Fruit fly (Drosophila melanogaster): ENCODE measurements around the gene ScsbetaG.
A peak's percentile ranks its signal among the peaks of the same experiment; 100 is the strongest.

The ScsbetaG gene

dm6 chr3L:5511959-5512358 is 51.5 kb downstream of the ScsbetaG start (continued):
- peak; percentile 74 for TF ChIP-seq tgo (GFP tag; IDR thresholded peaks at IDR 0.05)
- TF ChIP-seq dan (GFP tag; IDR thresholded peaks at IDR 0.05) = no peak
- TF ChIP-seq Kr (GFP tag; optimal IDR thresholded peaks at IDR 0.05) = no peak
- peak; percentile 81 for TF ChIP-seq grau (tag; optimal IDR thresholded peaks at IDR 0.05)
- TF ChIP-seq odd (GFP tag; optimal IDR thresholded peaks at IDR 0.05) = peak; percentile 93
- no peak for TF ChIP-seq fd102C (GFP tag; optimal IDR thresholded peaks at IDR 0.05)
- TF ChIP-seq CG18476 (GFP tag; optimal IDR thresholded peaks at IDR 0.05) = peak; percentile 50
- TF ChIP-seq CG17568 (GFP tag; optimal IDR thresholded peaks at IDR 0.05) = peak; percentile 89
- TF ChIP-seq corto (GFP tag; optimal IDR thresholded peaks at IDR 0.05) = no peak
- TF ChIP-seq CG12942 (GFP tag; optimal IDR thresholded peaks at IDR 0.05) = peak; percentile 68
- TF ChIP-seq Nf-YC (tag; optimal IDR thresholded peaks at IDR 0.05) = no peak
- peak; percentile 49 for TF ChIP-seq CG8281 (tag; optimal IDR thresholded peaks at IDR 0.05)
- TF ChIP-seq Opbp (GFP tag; IDR thresholded peaks at IDR 0.05; ENCODE audit: partially characterized antibody) = 0 out of 3 replicates have a peak, but pooled peaks have one; percentile 33
- peak; percentile 87 for TF ChIP-seq oc (tag; optimal IDR thresholded peaks at IDR 0.05)
- TF ChIP-seq CG33213 (GFP tag; optimal IDR thresholded peaks at IDR 0.05) = peak; percentile 97
- TF ChIP-seq CG15696 (tag; optimal IDR thresholded peaks at IDR 0.05) = no peak
- peak in 1 of 3 experiments; percentile 45 for TF ChIP-seq lola (GFP tag; optimal IDR thresholded peaks at IDR 0.05)
- peak; percentile 83 for TF ChIP-seq ken (GFP tag; IDR thresholded peaks at IDR 0.05)
- peak; percentile 71 for TF ChIP-seq jing (GFP tag; optimal IDR thresholded peaks at IDR 0.05)
- TF ChIP-seq Oaz (GFP tag; IDR thresholded peaks at IDR 0.05) = peak; percentile 85
- peak; percentile 90 for TF ChIP-seq pfk (GFP tag; optimal IDR thresholded peaks at IDR 0.05)
- peak; percentile 78 for TF ChIP-seq CG17612 (GFP tag; IDR thresholded peaks at IDR 0.05)
- no peak for TF ChIP-seq CG9797 (GFP tag; optimal IDR thresholded peaks at IDR 0.05)
- peak; percentile 53; the same call in 1 of the 2 replicates for TF ChIP-seq CG11696 (GFP tag; IDR thresholded peaks at IDR 0.05)
- TF ChIP-seq slp2 (GFP tag; optimal IDR thresholded peaks at IDR 0.05) = peak; percentile 79
- peak; percentile 82 for TF ChIP-seq Bdp1 (GFP tag; optimal IDR thresholded peaks at IDR 0.05)
- TF ChIP-seq CG7357 (GFP tag; IDR thresholded peaks at IDR 0.05) = no peak
- peak; percentile 79 for TF ChIP-seq CG30403 (GFP tag; optimal IDR thresholded peaks at IDR 0.05)
- TF ChIP-seq Bgb (GFP tag; IDR thresholded peaks at IDR 0.05; ENCODE audit: partially characterized antibody) = peak; percentile 64
- TF ChIP-seq Hey (tag; optimal IDR thresholded peaks at IDR 0.05) = peak; percentile 75
- TF ChIP-seq pho (GFP tag; optimal IDR thresholded peaks at IDR 0.05) = peak; percentile 88
- TF ChIP-seq CG33557 (GFP tag; optimal IDR thresholded peaks at IDR 0.05) = peak; percentile 57
- peak; percentile 94 for TF ChIP-seq CG3281 (GFP tag; optimal IDR thresholded peaks at IDR 0.05)
- peak; percentile 92 for TF ChIP-seq PHDP (tag; optimal IDR thresholded peaks at IDR 0.05)
- TF ChIP-seq dm (GFP tag; optimal IDR thresholded peaks at IDR 0.05) = peak; percentile 83
- peak; percentile 60 for TF ChIP-seq run (tag; optimal IDR thresholded peaks at IDR 0.05)
- no peak for TF ChIP-seq cad (GFP tag; optimal IDR thresholded peaks at IDR 0.05)
- TF ChIP-seq Ets65A (GFP tag) = peak; percentile 99
- TF ChIP-seq CG34224 (GFP tag; IDR thresholded peaks at IDR 0.05; ENCODE audit: partially characterized antibody) = 0 out of 3 replicates have a peak, but pooled peaks have one; percentile 17
- TF ChIP-seq CG8944 (GFP tag; optimal IDR thresholded peaks at IDR 0.05) = peak; percentile 59
- no peak for TF ChIP-seq fru (optimal IDR thresholded peaks at IDR 0.05)
- peak; percentile 67 for TF ChIP-seq CG7928 (GFP tag; optimal IDR thresholded peaks at IDR 0.05)
- TF ChIP-seq eve (GFP tag; optimal IDR thresholded peaks at IDR 0.05) = peak in 1 of 2 experiments; percentile 36
- peak; percentile 86 for TF ChIP-seq CG4707 (GFP tag; optimal IDR thresholded peaks at IDR 0.05)
- TF ChIP-seq CG8359 (GFP tag; optimal IDR thresholded peaks at IDR 0.05; ENCODE audit: borderline replicate concordance) = peak; percentile 39
- TF ChIP-seq CG10147 (GFP tag; optimal IDR thresholded peaks at IDR 0.05) = peak; percentile 85
- peak; percentile 72 for TF ChIP-seq Max (GFP tag; optimal IDR thresholded peaks at IDR 0.05)
- TF ChIP-seq sr (GFP tag; IDR thresholded peaks at IDR 0.05) = peak; percentile 93
- TF ChIP-seq fd64A (GFP tag; optimal IDR thresholded peaks at IDR 0.05) = peak; percentile 73
- peak; percentile 89 for TF ChIP-seq CG3065 (GFP tag; optimal IDR thresholded peaks at IDR 0.05)
- peak; percentile 54; the same call in 1 of the 2 replicates for TF ChIP-seq MBD-R2 (GFP tag; IDR thresholded peaks at IDR 0.05)

All from whole organism, embryonic.